Fruit fly (Drosophila melanogaster) whole organism, embryonic: ENCODE results near the gene CG42673.

Experiments used
- CG10366 ChIP-seq: fragments of 200-800 bp; sonication (Bioruptor generic); IDR thresholded peaks from 2 replicates; pipeline ENCODE4 v1.3.6; 2022; ENCODE audit warnings: missing biosample characterization, missing genetic modification characterization
- CG10543 ChIP-seq: fragments of 200-800 bp; sonication (Bioruptor generic); optimal IDR thresholded peaks from 3 replicates; lab custom pipeline; 2017; ENCODE audit warnings: missing biosample characterization, mild to moderate bottlenecking, missing genetic modification characterization, moderate library complexity
- CG12155 ChIP-seq: fragments of 200-800 bp; sonication (Bioruptor generic); optimal IDR thresholded peaks from 3 replicates; lab custom pipeline; 2016; ENCODE audit warnings: missing biosample characterization, missing genetic modification characterization
- CG12299 ChIP-seq: fragments of 200-800 bp; sonication (Bioruptor generic); optimal IDR thresholded peaks from 2 replicates; lab custom pipeline; 2018; ENCODE audit warnings: missing biosample characterization, mild to moderate bottlenecking, missing genetic modification characterization
- CG12942 ChIP-seq: fragments of 200-800 bp; sonication (Bioruptor generic); optimal IDR thresholded peaks from 3 replicates; lab custom pipeline; 2016; ENCODE audit warnings: missing biosample characterization, missing genetic modification characterization
- CG13894 ChIP-seq: fragments of 200-800 bp; sonication (Bioruptor generic); optimal IDR thresholded peaks from 3 replicates; lab custom pipeline; 2018; ENCODE audit warnings: missing biosample characterization, mild to moderate bottlenecking, missing genetic modification characterization, moderate library complexity
- CG14441 ChIP-seq: fragments of 200-800 bp; sonication (Bioruptor generic); IDR thresholded peaks from 2 replicates; pipeline ENCODE4 v1.3.6; 2022; ENCODE audit warnings: missing biosample characterization, missing genetic modification characterization
- CG17328 ChIP-seq: fragments of 200-800 bp; sonication (Bioruptor generic); IDR thresholded peaks from 2 replicates; pipeline ENCODE4 v1.3.6; 2022; ENCODE audit warnings: missing biosample characterization, missing genetic modification characterization
- CG17802 ChIP-seq: fragments of 200-800 bp; sonication (Bioruptor generic); optimal IDR thresholded peaks from 2 replicates; lab custom pipeline; 2018; ENCODE audit warnings: missing biosample characterization, mild to moderate bottlenecking, missing genetic modification characterization, moderate library complexity
- CG18599 ChIP-seq: fragments of 200-800 bp; sonication (Bioruptor generic); optimal IDR thresholded peaks from 3 replicates; lab custom pipeline; 2017; ENCODE audit warnings: missing biosample characterization, missing genetic modification characterization, mild to moderate bottlenecking, moderate library complexity, missing genetic modification reagents
- CG3065 ChIP-seq: fragments of 200-800 bp; sonication (Bioruptor generic); optimal IDR thresholded peaks from 2 replicates; lab custom pipeline; 2016; ENCODE audit warnings: missing biosample characterization, missing genetic modification characterization
- CG3163 ChIP-seq: fragments of 200-800 bp; sonication (Bioruptor generic); optimal IDR thresholded peaks from 3 replicates; lab custom pipeline; 2016; ENCODE audit warnings: missing biosample characterization, missing genetic modification characterization
- CG34376 ChIP-seq: fragments of 200-800 bp; sonication (Bioruptor generic); optimal IDR thresholded peaks from 2 replicates; lab custom pipeline; 2018; ENCODE audit warnings: missing biosample characterization, mild to moderate bottlenecking, missing genetic modification characterization
- CG34422 ChIP-seq: fragments of 200-800 bp; sonication (Bioruptor generic); IDR thresholded peaks from 3 replicates; pipeline ENCODE4 v1.3.6; 2022; ENCODE audit warnings: missing biosample characterization, missing genetic modification characterization
- CG4404 ChIP-seq: fragments of 200-800 bp; sonication (Bioruptor generic); IDR thresholded peaks from 2 replicates; pipeline ENCODE4 v1.3.6; 2022; ENCODE audit warnings: missing biosample characterization, missing genetic modification characterization
- CG4424 ChIP-seq: fragments of 200-800 bp; sonication (Bioruptor generic); optimal IDR thresholded peaks from 3 replicates; lab custom pipeline; 2016; ENCODE audit warnings: missing biosample characterization, missing genetic modification characterization
- CG7357 ChIP-seq: fragments of 200-800 bp; sonication (Bioruptor generic); IDR thresholded peaks from 3 replicates; pipeline ENCODE4 v1.3.6; 2022; ENCODE audit warnings: missing biosample characterization, missing genetic modification characterization
- CG7372 ChIP-seq: fragments of 200-800 bp; sonication (Bioruptor generic); IDR thresholded peaks from 2 replicates; pipeline ENCODE4 v1.3.6; 2022; ENCODE audit warnings: missing biosample characterization, missing genetic modification characterization
- D ChIP-seq, 2 experiments: fragments of 200-800 bp in 1 of 2; fragments of >200 bp in 1 of 2; sonication (Bioruptor generic) in 1 of 2; optimal IDR thresholded peaks; 2 replicates in 1 of 2; 3 replicates in 1 of 2; lab custom pipeline; 2017; ENCODE audit warnings: mild to moderate bottlenecking in 1 of 2, missing biosample characterization in 1 of 2, missing genetic modification characterization in 1 of 2, missing genetic modification reagents in 1 of 2
- Dll ChIP-seq: fragments of 200-800 bp; sonication (Bioruptor generic); IDR thresholded peaks from 4 replicates; pipeline ENCODE4 v1.3.6; 2022; ENCODE audit warnings: missing biosample characterization, missing genetic modification characterization; ENCODE audit not compliant: partially characterized antibody
- Drgx ChIP-seq: fragments of 200-800 bp; sonication (Bioruptor generic); IDR thresholded peaks from 2 replicates; pipeline ENCODE4 v1.3.6; 2022; ENCODE audit warnings: missing biosample characterization, missing genetic modification characterization
- ERR ChIP-seq: fragments of 200-800 bp; sonication (Bioruptor generic); optimal IDR thresholded peaks from 2 replicates; lab custom pipeline; 2016; ENCODE audit warnings: missing biosample characterization, missing genetic modification characterization
- HLHmδ ChIP-seq: fragments of 200-800 bp; sonication (Bioruptor generic); optimal IDR thresholded peaks from 2 replicates; lab custom pipeline; 2018; ENCODE audit warnings: missing biosample characterization, mild to moderate bottlenecking, missing genetic modification characterization, moderate library complexity
- HmgD ChIP-seq: fragments of 200-800 bp; sonication (Bioruptor generic); optimal IDR thresholded peaks from 3 replicates; lab custom pipeline; 2016; ENCODE audit warnings: missing biosample characterization, missing genetic modification characterization
- Hr78 ChIP-seq, 2 experiments: fragments of 200-800 bp in 1 of 2; fragments of >200 bp in 1 of 2; sonication (Bioruptor generic) in 1 of 2; optimal IDR thresholded peaks; 2 replicates each; lab custom pipeline; 2017 to 2019; ENCODE audit warnings: missing biosample characterization in 2 of 2, missing genetic modification characterization in 2 of 2, mild to moderate bottlenecking in 1 of 2, moderate library complexity in 1 of 2
- Mad ChIP-seq: fragments of 200-800 bp; sonication (Bioruptor generic); optimal IDR thresholded peaks from 2 replicates; lab custom pipeline; 2016; ENCODE audit warnings: missing biosample characterization, missing genetic modification characterization
- Mrtf ChIP-seq: fragments of 200-800 bp; sonication (Bioruptor generic); IDR thresholded peaks from 3 replicates; pipeline ENCODE4 v1.3.6; 2022; ENCODE audit warnings: missing biosample characterization, missing genetic modification characterization
- Neu2 ChIP-seq: fragments of 200-800 bp; sonication (Bioruptor generic); optimal IDR thresholded peaks from 3 replicates; lab custom pipeline; 2016; ENCODE audit warnings: missing biosample characterization, missing genetic modification characterization, borderline replicate concordance
- Oaz ChIP-seq: fragments of 200-800 bp; sonication (Bioruptor generic); IDR thresholded peaks from 2 replicates; pipeline ENCODE4 v1.3.6; 2022; ENCODE audit warnings: missing biosample characterization, missing genetic modification characterization
- Ravus ChIP-seq: fragments of 200-800 bp; sonication (Bioruptor generic); IDR thresholded peaks from 2 replicates; pipeline ENCODE4 v1.3.6; 2022; ENCODE audit warnings: missing biosample characterization, missing genetic modification characterization
- Rfx ChIP-seq: fragments of 200-800 bp; sonication (Bioruptor generic); IDR thresholded peaks from 2 replicates; pipeline ENCODE4 v1.3.6; 2022; ENCODE audit warnings: missing biosample characterization, missing genetic modification characterization
- Sox100B ChIP-seq: fragments of 200-800 bp; sonication (Bioruptor generic); optimal IDR thresholded peaks from 3 replicates; lab custom pipeline; 2018; ENCODE audit warnings: missing biosample characterization, mild to moderate bottlenecking, missing genetic modification characterization
- ash1 ChIP-seq: fragments of 200-800 bp; sonication (Bioruptor generic); optimal IDR thresholded peaks from 2 replicates; lab custom pipeline; 2018; ENCODE audit warnings: missing biosample characterization, mild to moderate bottlenecking, missing genetic modification characterization
- bcd ChIP-seq: fragments of 200-800 bp; sonication (Bioruptor generic); optimal IDR thresholded peaks from 2 replicates; lab custom pipeline; 2017; ENCODE audit warnings: missing biosample characterization, mild to moderate bottlenecking, missing genetic modification characterization
- cwo ChIP-seq: fragments of 200-800 bp; sonication (Bioruptor generic); optimal IDR thresholded peaks from 3 replicates; lab custom pipeline; 2017; ENCODE audit warnings: missing biosample characterization, missing genetic modification characterization, mild to moderate bottlenecking, moderate library complexity, missing genetic modification reagents
- dati ChIP-seq: fragments of 200-800 bp; sonication (Bioruptor generic); IDR thresholded peaks from 2 replicates; pipeline ENCODE4 v1.3.6; 2022; ENCODE audit warnings: missing biosample characterization, missing genetic modification characterization
- dmrt99B ChIP-seq: fragments of 200-800 bp; sonication (Bioruptor generic); optimal IDR thresholded peaks from 2 replicates; lab custom pipeline; 2018; ENCODE audit warnings: missing biosample characterization, mild to moderate bottlenecking, missing genetic modification characterization, moderate library complexity
- ems ChIP-seq: fragments of 200-800 bp; sonication (Bioruptor generic); optimal IDR thresholded peaks from 3 replicates; lab custom pipeline; 2016; ENCODE audit warnings: missing biosample characterization, missing genetic modification characterization
- fu2 ChIP-seq: fragments of 200-800 bp; sonication (Bioruptor generic); optimal IDR thresholded peaks from 2 replicates; lab custom pipeline; 2016; ENCODE audit warnings: missing biosample characterization, missing genetic modification characterization
- gcm2 ChIP-seq: fragments of 200-800 bp; sonication (Bioruptor generic); optimal IDR thresholded peaks from 2 replicates; lab custom pipeline; 2016; ENCODE audit warnings: missing biosample characterization, missing genetic modification characterization
- insv ChIP-seq, 2 experiments: fragments of 200-800 bp; sonication (Bioruptor generic); optimal IDR thresholded peaks; 3 replicates each; lab custom pipeline; 2016 to 2018; ENCODE audit warnings: missing biosample characterization in 2 of 2, missing genetic modification characterization in 2 of 2
- pzg ChIP-seq: fragments of 200-800 bp; sonication (Bioruptor generic); optimal IDR thresholded peaks from 3 replicates; lab custom pipeline; 2018; ENCODE audit warnings: missing biosample characterization, mild to moderate bottlenecking, missing genetic modification characterization, moderate library complexity
- scrt ChIP-seq: fragments of 200-800 bp; sonication (Bioruptor generic); optimal IDR thresholded peaks from 2 replicates; lab custom pipeline; 2018; ENCODE audit warnings: missing biosample characterization, mild to moderate bottlenecking, missing genetic modification characterization, moderate library complexity
- sens ChIP-seq: fragments of 200-800 bp; sonication (Bioruptor generic); peaks from one replicate; lab custom pipeline; 2016; ENCODE audit warnings: missing biosample characterization, missing genetic modification characterization
- seq ChIP-seq: fragments of 200-800 bp; sonication (Bioruptor generic); IDR thresholded peaks from 2 replicates; pipeline ENCODE4 v1.3.6; 2022; ENCODE audit warnings: missing biosample characterization, missing genetic modification characterization
- sima ChIP-seq: fragments of 200-800 bp; sonication (Bioruptor generic); optimal IDR thresholded peaks from 2 replicates; lab custom pipeline; 2016; ENCODE audit warnings: missing biosample characterization, missing genetic modification characterization
- slp2 ChIP-seq: fragments of 200-800 bp; sonication (Bioruptor generic); optimal IDR thresholded peaks from 2 replicates; lab custom pipeline; 2016; ENCODE audit warnings: missing biosample characterization, missing genetic modification characterization
- stc ChIP-seq: fragments of 200-800 bp; sonication (Bioruptor generic); IDR thresholded peaks from 2 replicates; pipeline ENCODE4 v1.3.6; 2022; ENCODE audit warnings: missing biosample characterization, missing genetic modification characterization
- trh ChIP-seq: fragments of 200-800 bp; sonication (Bioruptor generic); optimal IDR thresholded peaks from 2 replicates; lab custom pipeline; 2016; ENCODE audit warnings: missing biosample characterization, missing genetic modification characterization

CG42673 gene

DNA sequence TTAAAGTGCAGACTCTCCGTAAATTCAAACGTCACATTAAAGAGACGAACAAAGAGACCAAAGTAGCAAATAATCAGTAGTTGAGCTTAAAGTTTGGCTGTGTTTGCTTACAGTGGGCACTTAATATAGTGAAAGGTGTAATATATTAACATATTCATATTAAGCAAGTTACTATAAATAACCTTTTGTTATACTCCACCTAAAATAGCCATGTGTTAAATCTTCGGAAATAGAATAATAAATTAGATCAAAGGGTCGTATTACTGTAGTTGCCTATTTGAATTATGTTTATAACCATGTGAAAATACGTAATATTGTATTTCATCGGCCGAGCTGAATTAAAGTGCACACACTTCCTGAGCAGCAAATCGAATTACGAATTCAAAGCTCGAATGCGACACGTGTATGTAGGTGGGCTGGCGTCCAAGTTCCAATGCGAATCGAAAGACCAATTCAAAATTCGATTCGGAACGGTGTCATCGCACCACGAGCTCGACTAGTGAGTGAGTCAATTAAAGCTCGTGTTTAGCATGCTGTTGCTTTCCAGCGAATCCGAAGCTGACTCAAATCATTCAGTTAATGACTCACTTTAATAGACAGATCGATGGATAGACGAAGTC, 5.3 kb downstream of the CG42673 start (continued):
- TF ChIP-seq CG12155 (GFP tag; lab: Kevin White, UChicago) (no peak), fu2 (no peak), Ravus (no peak), slp2 (GFP tag; lab: Kevin White, UChicago) (no peak), CG17328 (GFP tag; lab: Robert Waterston, UW) (no peak), CG12299 (no peak), dmrt99B (tag; lab: Kevin White, UChicago) (peak; percentile 57), CG34422 (GFP tag; lab: Robert Waterston, UW) (0 out of 3 replicates have a peak, but pooled peaks have one; percentile 40), Mad (no peak), HLHmδ (no peak), scrt (GFP tag; lab: Kevin White, UChicago) (no peak), Neu2 (GFP tag; lab: Kevin White, UChicago) (no peak), D (optimal IDR thresholded peaks at IDR 0.05; lab: Kevin White, UChicago) (no peak), D (GFP tag; optimal IDR thresholded peaks at IDR 0.05; lab: Kevin White, UChicago) (no peak), CG17802 (tag; lab: Kevin White, UChicago) (no peak), bcd (GFP tag; lab: Kevin White, UChicago) (no peak), trh (GFP tag; lab: Kevin White, UChicago) (no peak), insv (GFP tag; optimal IDR thresholded peaks at IDR 0.05; lab: Kevin White, UChicago) (no peak), CG4424 (no peak), HmgD (GFP tag; lab: Kevin White, UChicago) (no peak), CG14441 (GFP tag; lab: Robert Waterston, UW) (peak; percentile 38), pzg (GFP tag; lab: Kevin White, UChicago) (no peak), Sox100B (no peak), CG3065 (GFP tag; lab: Kevin White, UChicago) (no peak), CG3163 (GFP tag; lab: Kevin White, UChicago) (no peak), CG10366 (GFP tag; lab: Robert Waterston, UW) (0 out of 2 replicates have a peak, but pooled peaks have one; percentile 25)
- TF ChIP-seq, all 482 proteins: peak for 53

dm6 chr3L:9555004-9555403, 8.0 kb downstream of the CG42673 start:
- TF ChIP-seq dmrt99B (tag; lab: Kevin White, UChicago) (no peak), sens (GFP tag; lab: Kevin White, UChicago) (peak; percentile 51), Drgx (GFP tag; lab: Robert Waterston, UW) (peak; percentile 36; the same call in 1 of the 2 replicates)

- TF ChIP-seq gcm2 (GFP tag; lab: Kevin White, UChicago), result no peak
- TF ChIP-seq Hr78 (GFP tag; optimal IDR thresholded peaks at IDR 0.05; lab: Kevin White, UChicago), result no peak
- TF ChIP-seq sima (GFP tag; lab: Kevin White, UChicago), result no peak
- no peak for TF ChIP-seq CG4404 (GFP tag; lab: Robert Waterston, UW)
- TF ChIP-seq CG13894 (tag; lab: Kevin White, UChicago), result peak; percentile 20
- TF ChIP-seq ash1 (GFP tag; lab: Kevin White, UChicago), result no peak
- TF ChIP-seq CG10543 (GFP tag; lab: Kevin White, UChicago), result peak; percentile 50
- TF ChIP-seq dati (GFP tag; lab: Robert Waterston, UW), result no peak
- no peak for TF ChIP-seq CG18599 (GFP tag; lab: Kevin White, UChicago)
- TF ChIP-seq CG7372 (GFP tag; lab: Robert Waterston, UW), result peak; percentile 30; the same call in 1 of the 2 replicates
- TF ChIP-seq ERR (GFP tag; lab: Kevin White, UChicago), result no peak
- 0 out of 2 replicates have a peak, but pooled peaks have one; percentile 26 for TF ChIP-seq Rfx
- TF ChIP-seq cwo (GFP tag; lab: Kevin White, UChicago), result peak; percentile 58
- TF ChIP-seq CG7357 (GFP tag; lab: Robert Waterston, UW), result no peak
- no peak for TF ChIP-seq CG34376
- TF ChIP-seq Dll, result no peak
- no peak for TF ChIP-seq seq (GFP tag; lab: Robert Waterston, UW)
- no peak for TF ChIP-seq ems
- TF ChIP-seq stc (GFP tag; lab: Robert Waterston, UW), result no peak
- no peak for TF ChIP-seq Oaz (GFP tag; lab: Robert Waterston, UW)
- no peak for TF ChIP-seq Mrtf (GFP tag; lab: Robert Waterston, UW)
- no peak for TF ChIP-seq CG12942 (GFP tag; lab: Kevin White, UChicago)
Observed at dm6 chr3L:9556666-9557065, 9.6 kb downstream of the CG42673 start.
